Fruit fly (Drosophila melanogaster): Measurements from ENCODE around the gene bowl.

The bowl gene

dm6 chr2L:3803466-3804143 lies 32.1 kb downstream of the bowl start, which contains the start of gene Reph (continued):
- TF ChIP-seq CG16863 (GFP tag; optimal IDR thresholded peaks at IDR 0.05) (no peak), CG13775 (GFP tag; optimal IDR thresholded peaks at IDR 0.05) (no peak), pita (GFP tag; optimal IDR thresholded peaks at IDR 0.05) (no peak), cato (GFP tag; optimal IDR thresholded peaks at IDR 0.05; ENCODE audit: borderline replicate concordance) (no peak), CG7928 (GFP tag; optimal IDR thresholded peaks at IDR 0.05) (no peak), Gsc (GFP tag; IDR thresholded peaks at IDR 0.05) (no peak), run (tag; optimal IDR thresholded peaks at IDR 0.05) (no peak), Jarid2 (GFP tag; optimal IDR thresholded peaks at IDR 0.05) (no peak), z (GFP tag; IDR thresholded peaks at IDR 0.05) (no peak), Six4 (GFP tag; optimal IDR thresholded peaks at IDR 0.05) (no peak), CG18764 (GFP tag; optimal IDR thresholded peaks at IDR 0.05) (no peak), Trl (optimal IDR thresholded peaks at IDR 0.05) (peak; percentile 77 to 91), Trl (GFP tag; optimal IDR thresholded peaks at IDR 0.05) (peak; percentile 19), Mrtf (GFP tag; IDR thresholded peaks at IDR 0.05) (no peak), CG3281 (GFP tag; optimal IDR thresholded peaks at IDR 0.05) (peak; percentile 7), zfh2 (GFP tag; optimal IDR thresholded peaks at IDR 0.05) (peak; percentile 24), lab (GFP tag; optimal IDR thresholded peaks at IDR 0.05) (peak; percentile 69), Doc3 (GFP tag; IDR thresholded peaks at IDR 0.05; ENCODE audit: partially characterized antibody) (no peak), CG15696 (tag; optimal IDR thresholded peaks at IDR 0.05) (no peak), CG6175 (GFP tag; IDR thresholded peaks at IDR 0.05) (peak; percentile 69; the same call in 1 of the 3 replicates), CG2129 (GFP tag; IDR thresholded peaks at IDR 0.05; ENCODE audit: partially characterized antibody) (no peak), ERR (GFP tag; optimal IDR thresholded peaks at IDR 0.05) (no peak), jumu (GFP tag; optimal IDR thresholded peaks at IDR 0.05) (no peak), CG14965 (GFP tag; optimal IDR thresholded peaks at IDR 0.05; ENCODE audit: borderline replicate concordance) (no peak), CG11695 (GFP tag; IDR thresholded peaks at IDR 0.05) (no peak), Lim3 (GFP tag; IDR thresholded peaks at IDR 0.05) (no peak), CG12071 (GFP tag; optimal IDR thresholded peaks at IDR 0.05) (peak; percentile 57), CG30403 (GFP tag; optimal IDR thresholded peaks at IDR 0.05) (no peak), trh (GFP tag; optimal IDR thresholded peaks at IDR 0.05) (no peak), HmgZ (tag; optimal IDR thresholded peaks at IDR 0.05) (peak; percentile 83), CG9797 (GFP tag; optimal IDR thresholded peaks at IDR 0.05) (no peak), CG14860 (GFP tag; IDR thresholded peaks at IDR 0.05; ENCODE audit: partially characterized antibody) (no peak), CG12155 (GFP tag; optimal IDR thresholded peaks at IDR 0.05) (no peak), jigr1 (GFP tag; IDR thresholded peaks at IDR 0.05) (no peak), lov (optimal IDR thresholded peaks at IDR 0.05) (no peak), lov (GFP tag; IDR thresholded peaks at IDR 0.05) (0 out of 3 replicates have a peak, but pooled peaks have one; percentile 31), Dbx (GFP tag; IDR thresholded peaks at IDR 0.05) (peak; percentile 51; the same call in 1 of the 3 replicates), CG14014 (GFP tag; IDR thresholded peaks at IDR 0.05) (peak; percentile 8; the same call in 1 of the 2 replicates), sug (tag; optimal IDR thresholded peaks at IDR 0.05) (no peak), CG15011 (GFP tag; optimal IDR thresholded peaks at IDR 0.05) (no peak), br (optimal IDR thresholded peaks at IDR 0.05) (no peak), twi (tag; optimal IDR thresholded peaks at IDR 0.05) (no peak), Taf1 (GFP tag; IDR thresholded peaks at IDR 0.05) (no peak), D19B (GFP tag; optimal IDR thresholded peaks at IDR 0.05) (no peak), eve (GFP tag; optimal IDR thresholded peaks at IDR 0.05) (no peak), mld (GFP tag; IDR thresholded peaks at IDR 0.05; ENCODE audit: partially characterized antibody) (no peak), CG18011 (GFP tag; optimal IDR thresholded peaks at IDR 0.05) (no peak), Pdp1 (GFP tag; optimal IDR thresholded peaks at IDR 0.05) (no peak), CG1024 (GFP tag; IDR thresholded peaks at IDR 0.05) (no peak), CG9215 (GFP tag; IDR thresholded peaks at IDR 0.05) (no peak), CG11560 (tag; IDR thresholded peaks at IDR 0.05) (no peak)

Data from whole organism, embryonic.